Fruit fly (Drosophila melanogaster): ENCODE data around the gene CG4709.

DNA sequence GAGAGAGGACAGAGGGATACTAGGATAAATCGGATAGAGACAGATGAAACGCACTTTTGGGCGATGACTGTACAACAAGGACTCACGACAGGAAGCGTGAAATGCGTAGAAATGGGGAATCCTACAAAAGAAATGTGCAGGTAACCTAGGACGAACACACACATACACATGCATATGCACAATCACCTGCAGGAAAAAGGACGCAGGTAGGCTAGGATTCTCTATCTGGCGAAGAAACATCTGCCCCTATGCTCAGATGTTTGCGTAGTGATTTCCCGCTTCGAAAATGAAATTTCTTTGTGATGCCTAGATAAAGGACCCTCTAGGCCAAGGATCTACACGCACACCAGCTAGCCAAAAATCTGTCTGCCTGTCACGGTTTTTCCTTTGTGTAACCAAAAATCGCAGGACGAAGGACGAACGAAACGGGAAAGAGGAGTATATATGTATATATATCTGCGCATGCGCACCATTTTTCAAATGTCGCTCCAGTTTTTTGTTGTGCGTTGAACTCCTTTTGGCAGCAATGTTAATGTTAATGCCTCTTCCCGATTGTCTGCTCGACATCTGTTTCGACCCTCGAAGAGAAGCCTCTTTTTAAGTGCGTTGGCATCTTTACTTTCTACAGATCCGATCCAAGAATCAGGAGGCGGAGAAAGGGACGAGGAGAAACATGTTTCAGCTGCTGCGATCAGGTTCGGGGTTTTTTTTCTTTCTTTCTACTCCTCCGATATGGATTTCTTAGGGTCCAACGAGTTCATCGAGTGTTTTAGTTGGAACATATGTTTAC lies 34.3 kb downstream of the CG4709 start:
- TF ChIP-seq CG8478 (optimal IDR thresholded peaks at IDR 0.05) = no peak
- TF ChIP-seq CTCF (optimal IDR thresholded peaks at IDR 0.05) = no peak

All from S2 (cell line).